Fruit fly (Drosophila melanogaster) whole organism, embryonic: Measurements from ENCODE around the gene Pc.

Source experiments
- BEAF-32 ChIP-seq: fragments of 200-800 bp; sonication (Bioruptor generic); optimal IDR thresholded peaks from 3 replicates; lab custom pipeline; 2017; ENCODE audit warnings: missing biosample characterization, missing genetic modification characterization, mild to moderate bottlenecking, moderate library complexity, missing genetic modification reagents
- Bgb ChIP-seq: fragments of 200-800 bp; sonication (Bioruptor generic); IDR thresholded peaks from 2 replicates; pipeline ENCODE4 v1.3.6; 2022; ENCODE audit warnings: missing biosample characterization, missing genetic modification characterization; ENCODE audit not compliant: partially characterized antibody
- Bteb2 ChIP-seq: fragments of 200-800 bp; sonication (Bioruptor generic); optimal IDR thresholded peaks from 2 replicates; lab custom pipeline; 2016; ENCODE audit warnings: missing biosample characterization, missing genetic modification characterization
- CG11695 ChIP-seq: fragments of 200-800 bp; sonication (Bioruptor generic); IDR thresholded peaks from 3 replicates; pipeline ENCODE4 v1.3.6; 2022; ENCODE audit warnings: missing biosample characterization, missing genetic modification characterization
- CG12769 ChIP-seq: fragments of 200-800 bp; sonication (Bioruptor generic); optimal IDR thresholded peaks from 2 replicates; lab custom pipeline; 2019; ENCODE audit warnings: missing biosample characterization, mild to moderate bottlenecking, missing genetic modification characterization, moderate library complexity
- CG13624 ChIP-seq: fragments of 200-800 bp; sonication (Bioruptor generic); optimal IDR thresholded peaks from 2 replicates; lab custom pipeline; 2016; ENCODE audit warnings: missing biosample characterization, missing genetic modification characterization
- CG14710 ChIP-seq: fragments of 200-800 bp; sonication (Bioruptor generic); optimal IDR thresholded peaks from 3 replicates; lab custom pipeline; 2019; ENCODE audit warnings: missing biosample characterization, mild to moderate bottlenecking, missing genetic modification characterization, moderate library complexity
- CG1603 ChIP-seq: fragments of 200-800 bp; sonication (Bioruptor generic); optimal IDR thresholded peaks from 2 replicates; lab custom pipeline; 2019; ENCODE audit warnings: missing biosample characterization, mild to moderate bottlenecking, missing genetic modification characterization, moderate library complexity
- CG16813 ChIP-seq: fragments of 200-800 bp; sonication (Bioruptor generic); IDR thresholded peaks from 3 replicates; pipeline ENCODE4 v1.3.6; 2022; ENCODE audit warnings: missing biosample characterization, missing genetic modification characterization; ENCODE audit not compliant: partially characterized antibody
- CG17186 ChIP-seq: fragments of 200-800 bp; sonication (Bioruptor generic); optimal IDR thresholded peaks from 3 replicates; lab custom pipeline; 2017; ENCODE audit warnings: missing biosample characterization, missing genetic modification reagents, missing genetic modification characterization
- CG17829 ChIP-seq: fragments of 200-800 bp; optimal IDR thresholded peaks from 2 replicates; lab custom pipeline; 2019; ENCODE audit warnings: missing biosample characterization, mild to moderate bottlenecking, missing genetic modification characterization, moderate library complexity
- CG2678 ChIP-seq: fragments of 200-800 bp; sonication (Bioruptor generic); optimal IDR thresholded peaks from 3 replicates; lab custom pipeline; 2019; ENCODE audit warnings: missing biosample characterization, mild to moderate bottlenecking, missing genetic modification characterization, moderate library complexity
- CG34224 ChIP-seq: fragments of 200-800 bp; sonication (Bioruptor generic); IDR thresholded peaks from 3 replicates; pipeline ENCODE4 v1.3.6; 2022; ENCODE audit warnings: missing biosample characterization, missing genetic modification characterization; ENCODE audit not compliant: partially characterized antibody
- CG7963 ChIP-seq: fragments of 200-800 bp; sonication (Bioruptor generic); IDR thresholded peaks from 3 replicates; pipeline ENCODE4 v1.3.6; 2022; ENCODE audit warnings: missing biosample characterization, missing genetic modification characterization; ENCODE audit not compliant: partially characterized antibody
- CG7987 ChIP-seq: fragments of 200-800 bp; sonication (Bioruptor generic); optimal IDR thresholded peaks from 2 replicates; lab custom pipeline; 2018; ENCODE audit warnings: missing biosample characterization, mild to moderate bottlenecking, missing genetic modification characterization, moderate library complexity
- CG9797 ChIP-seq: fragments of 200-800 bp; sonication (Bioruptor generic); optimal IDR thresholded peaks from 3 replicates; lab custom pipeline; 2018; ENCODE audit warnings: missing biosample characterization, mild to moderate bottlenecking, missing genetic modification characterization
- D ChIP-seq, 2 experiments: fragments of 200-800 bp in 1 of 2; fragments of >200 bp in 1 of 2; sonication (Bioruptor generic) in 1 of 2; optimal IDR thresholded peaks; 2 replicates in 1 of 2; 3 replicates in 1 of 2; lab custom pipeline; 2017; ENCODE audit warnings: mild to moderate bottlenecking in 1 of 2, missing biosample characterization in 1 of 2, missing genetic modification characterization in 1 of 2, missing genetic modification reagents in 1 of 2
- Dip3 ChIP-seq: fragments of 200-800 bp; sonication (Bioruptor generic); optimal IDR thresholded peaks from 3 replicates; lab custom pipeline; 2016; ENCODE audit warnings: missing biosample characterization, missing genetic modification characterization
- Dp ChIP-seq: fragments of 200-800 bp; sonication (Bioruptor generic); optimal IDR thresholded peaks from 2 replicates; lab custom pipeline; 2018; ENCODE audit warnings: missing biosample characterization, mild to moderate bottlenecking, missing genetic modification characterization, moderate library complexity
- HLH4C ChIP-seq: fragments of 200-800 bp; sonication (Bioruptor generic); IDR thresholded peaks from 3 replicates; pipeline ENCODE4 v1.3.6; 2022; ENCODE audit warnings: missing biosample characterization, missing genetic modification characterization; ENCODE audit not compliant: partially characterized antibody
- Kr ChIP-seq: fragments of 200-800 bp; sonication (Bioruptor generic); optimal IDR thresholded peaks from 2 replicates; lab custom pipeline; 2017; ENCODE audit warnings: missing biosample characterization, mild to moderate bottlenecking, missing genetic modification characterization
- Med ChIP-seq: fragments of 200-800 bp; sonication (Bioruptor generic); peaks from one replicate; lab custom pipeline; 2016; ENCODE audit warnings: missing biosample characterization, missing genetic modification characterization, mild to moderate bottlenecking, inconsistent platforms, moderate library complexity
- NC2β ChIP-seq: fragments of 200-800 bp; sonication (Bioruptor generic); optimal IDR thresholded peaks from 2 replicates; lab custom pipeline; 2016; ENCODE audit warnings: missing biosample characterization, missing genetic modification characterization
- Opbp ChIP-seq: fragments of 200-800 bp; sonication (Bioruptor generic); IDR thresholded peaks from 3 replicates; pipeline ENCODE4 v1.3.6; 2022; ENCODE audit warnings: missing biosample characterization, missing genetic modification characterization; ENCODE audit not compliant: partially characterized antibody
- Pdp1 ChIP-seq, 2 experiments: fragments of 200-800 bp; sonication (Bioruptor generic); optimal IDR thresholded peaks; 3 replicates each; lab custom pipeline; 2016; ENCODE audit warnings: missing biosample characterization in 2 of 2, missing genetic modification characterization in 2 of 2, mild to moderate bottlenecking in 1 of 2, moderate library complexity in 1 of 2
- Scr ChIP-seq: fragments of 200-800 bp; sonication (Bioruptor generic); IDR thresholded peaks from 2 replicates; pipeline ENCODE4 v1.3.6; 2022; ENCODE audit warnings: missing biosample characterization, missing genetic modification characterization; ENCODE audit not compliant: partially characterized antibody
- ac ChIP-seq: fragments of 200-800 bp; sonication (Bioruptor generic); optimal IDR thresholded peaks from 3 replicates; lab custom pipeline; 2017; ENCODE audit warnings: missing biosample characterization, mild to moderate bottlenecking, missing genetic modification characterization
- amos ChIP-seq: fragments of 200-800 bp; sonication (Bioruptor generic); IDR thresholded peaks from 2 replicates; pipeline ENCODE4 v1.3.6; 2022; ENCODE audit warnings: missing biosample characterization, missing genetic modification characterization; ENCODE audit not compliant: partially characterized antibody
- ash1 ChIP-seq: fragments of 200-800 bp; sonication (Bioruptor generic); optimal IDR thresholded peaks from 2 replicates; lab custom pipeline; 2018; ENCODE audit warnings: missing biosample characterization, mild to moderate bottlenecking, missing genetic modification characterization
- caup ChIP-seq: fragments of 200-800 bp; sonication (Bioruptor generic); optimal IDR thresholded peaks from 3 replicates; lab custom pipeline; 2017; ENCODE audit warnings: missing biosample characterization, mild to moderate bottlenecking, missing genetic modification characterization, moderate library complexity; ENCODE audit not compliant: severe bottlenecking
- crol ChIP-seq: fragments of 200-800 bp; sonication (Bioruptor generic); IDR thresholded peaks from 2 replicates; pipeline ENCODE4 v1.3.6; 2022; ENCODE audit warnings: missing biosample characterization, missing genetic modification characterization
- en ChIP-seq: fragments of 200-800 bp; sonication (Bioruptor generic); optimal IDR thresholded peaks from 2 replicates; lab custom pipeline; 2016; ENCODE audit warnings: missing biosample characterization, missing genetic modification characterization
- exex ChIP-seq: fragments of 200-800 bp; sonication (Bioruptor generic); optimal IDR thresholded peaks from 4 replicates; lab custom pipeline; 2018; ENCODE audit warnings: missing biosample characterization, mild to moderate bottlenecking, missing genetic modification characterization, moderate library complexity
- ind ChIP-seq: fragments of 200-800 bp; sonication (Bioruptor generic); optimal IDR thresholded peaks from 3 replicates; lab custom pipeline; 2016; ENCODE audit warnings: missing biosample characterization, missing genetic modification characterization
- kay ChIP-seq: fragments of 200-800 bp; sonication (Bioruptor generic); optimal IDR thresholded peaks from 2 replicates; lab custom pipeline; 2016; ENCODE audit warnings: missing biosample characterization, missing genetic modification characterization
- lab ChIP-seq: fragments of 200-800 bp; sonication (Bioruptor generic); optimal IDR thresholded peaks from 3 replicates; lab custom pipeline; 2017; ENCODE audit warnings: missing biosample characterization, missing genetic modification characterization, mild to moderate bottlenecking, moderate library complexity, missing genetic modification reagents
- pzg ChIP-seq: fragments of 200-800 bp; sonication (Bioruptor generic); optimal IDR thresholded peaks from 3 replicates; lab custom pipeline; 2018; ENCODE audit warnings: missing biosample characterization, mild to moderate bottlenecking, missing genetic modification characterization, moderate library complexity
- sens ChIP-seq: fragments of 200-800 bp; sonication (Bioruptor generic); peaks from one replicate; lab custom pipeline; 2016; ENCODE audit warnings: missing biosample characterization, missing genetic modification characterization
- seq ChIP-seq: fragments of 200-800 bp; sonication (Bioruptor generic); IDR thresholded peaks from 2 replicates; pipeline ENCODE4 v1.3.6; 2022; ENCODE audit warnings: missing biosample characterization, missing genetic modification characterization
- sna ChIP-seq: fragments of 200-800 bp; sonication (Bioruptor generic); IDR thresholded peaks from 2 replicates; pipeline ENCODE4 v1.3.6; 2022; ENCODE audit warnings: missing biosample characterization, missing genetic modification characterization; ENCODE audit not compliant: partially characterized antibody
- sug ChIP-seq: fragments of 200-800 bp; optimal IDR thresholded peaks from 2 replicates; lab custom pipeline; 2019; ENCODE audit warnings: missing biosample characterization, mild to moderate bottlenecking, missing genetic modification characterization, moderate library complexity
- trem ChIP-seq: fragments of 200-800 bp; optimal IDR thresholded peaks from 3 replicates; lab custom pipeline; 2019; ENCODE audit warnings: missing biosample characterization, mild to moderate bottlenecking, missing genetic modification characterization, moderate library complexity
- vnd ChIP-seq: fragments of 200-800 bp; sonication (Bioruptor generic); IDR thresholded peaks from 3 replicates; pipeline ENCODE4 v1.3.6; 2022; ENCODE audit warnings: missing biosample characterization, missing genetic modification characterization; ENCODE audit not compliant: partially characterized antibody
- zen ChIP-seq: fragments of 200-800 bp; sonication (Bioruptor generic); optimal IDR thresholded peaks from 3 replicates; lab custom pipeline; 2018; ENCODE audit warnings: missing biosample characterization, mild to moderate bottlenecking, missing genetic modification characterization, moderate library complexity

Gene Pc

dm6 chr3L:21281706-21282105, 36.1 kb downstream of the Pc start:
- TF ChIP-seq kay (GFP tag; lab: Kevin White, UChicago) (no peak), sug (tag; lab: Kevin White, UChicago) (peak; percentile 94), sens (GFP tag; lab: Kevin White, UChicago) (peak; percentile 43), caup (no peak)

dm6 chr3L:21280996-21281691, 36.7 kb downstream of the Pc start, which contains the start of gene ppl:
Gene ppl (minus strand): TSS chr3L:21281506.
- TF ChIP-seq HLH4C (peak; percentile 70), amos (GFP tag; lab: Robert Waterston, UW) (peak; percentile 60; the same call in 1 of the 2 replicates), ash1 (GFP tag; lab: Kevin White, UChicago) (no peak), zen (tag; lab: Kevin White, UChicago) (peak; percentile 4), CG14710 (tag; lab: Kevin White, UChicago) (peak; percentile 23), CG11695 (no peak), exex (peak; percentile 27), CG17829 (tag; lab: Kevin White, UChicago) (peak; percentile 29), CG7987 (GFP tag; lab: Kevin White, UChicago) (peak; percentile 47), CG17186 (GFP tag; lab: Kevin White, UChicago) (peak; percentile 9), CG2678 (peak; percentile 1), ac (GFP tag; lab: Kevin White, UChicago) (no peak), Med (GFP tag; lab: Kevin White, UChicago) (peak; percentile 60), Opbp (peak; percentile 45; the same call in 2 of the 3 replicates), Bteb2 (GFP tag; lab: Kevin White, UChicago) (no peak), Dip3 (GFP tag; lab: Kevin White, UChicago) (no peak), lab (GFP tag; lab: Kevin White, UChicago) (peak; percentile 19), CG1603 (tag; lab: Kevin White, UChicago) (peak; percentile 64), ind (GFP tag; lab: Kevin White, UChicago) (no peak), sna (GFP tag; lab: Robert Waterston, UW) (peak; percentile 66), crol (GFP tag; lab: Robert Waterston, UW) (no peak), Bgb (GFP tag; lab: Robert Waterston, UW) (peak; percentile 58), Pdp1 (GFP tag; optimal IDR thresholded peaks at IDR 0.05; lab: Kevin White, UChicago) (peak in 1 of 2 experiments; percentile 81), CG7963 (GFP tag; lab: Robert Waterston, UW) (0 out of 3 replicates have a peak, but pooled peaks have one; percentile 30), CG16813 (peak; percentile 49; the same call in 2 of the 3 replicates), seq (GFP tag; lab: Robert Waterston, UW) (no peak), Scr (peak; percentile 46; the same call in 1 of the 2 replicates), BEAF-32 (GFP tag; lab: Kevin White, UChicago) (peak; percentile 61), en (GFP tag; lab: Kevin White, UChicago) (no peak), vnd (GFP tag; lab: Robert Waterston, UW) (peak; percentile 48; the same call in 2 of the 3 replicates), pzg (GFP tag; lab: Kevin White, UChicago) (peak; percentile 87), NC2β (peak; percentile 4), trem (tag; lab: Kevin White, UChicago) (peak; percentile 47), sug (tag; lab: Kevin White, UChicago) (no peak), CG13624 (GFP tag; lab: Kevin White, UChicago) (peak; percentile 5), CG34224 (peak; percentile 66), Kr (GFP tag; lab: Kevin White, UChicago) (no peak), CG9797 (GFP tag; lab: Kevin White, UChicago) (peak; percentile 51), D (optimal IDR thresholded peaks at IDR 0.05; lab: Kevin White, UChicago) (peak; percentile 43), D (GFP tag; optimal IDR thresholded peaks at IDR 0.05; lab: Kevin White, UChicago) (no peak), CG12769 (tag; lab: Kevin White, UChicago) (peak; percentile 32), Dp (peak; percentile 91)
